Worm (Caenorhabditis elegans) whole organism, midembryonic: ENCODE data around the gene F12E12.1.

Experiments
- T22C8.4 ChIP-seq: fragments of 200-800 bp; sonication (Bioruptor generic); IDR thresholded peaks from 2 replicates; pipeline ENCODE4 v1.3.6; 2022; ENCODE audit warnings: missing genetic modification characterization, missing compliant biosample characterization
- cog-1 ChIP-seq: sonication (generic microtip); optimal IDR thresholded peaks from 2 replicates; lab custom pipeline; 2016; ENCODE audit warnings: missing genetic modification characterization, missing compliant biosample characterization
- flt-1 ChIP-seq: fragments of 200-800 bp; sonication (Bioruptor generic); IDR thresholded peaks from 2 replicates; pipeline ENCODE4 v1.3.6; 2022; ENCODE audit warnings: missing genetic modification characterization, missing compliant biosample characterization
- klf-2 ChIP-seq: fragments of 200-800 bp; sonication (Bioruptor generic); conservative IDR thresholded peaks from 2 replicates; pipeline ENCODE4 v1.3.6; 2022; ENCODE audit warnings: missing genetic modification reagents, missing genetic modification characterization, missing compliant biosample characterization
- med-1 ChIP-seq: sonication (generic microtip); optimal IDR thresholded peaks from 2 replicates; lab custom pipeline; 2017; ENCODE audit warnings: missing genetic modification characterization, mild to moderate bottlenecking, missing compliant biosample characterization, antibody characterized with exemption, missing genetic modification reagents; ENCODE audit not compliant: insufficient read depth
- ref-1 ChIP-seq: fragments of 200-800 bp; sonication (Bioruptor generic); conservative IDR thresholded peaks from 2 replicates; pipeline ENCODE4 v1.3.6; 2022; ENCODE audit warnings: missing genetic modification reagents, missing genetic modification characterization, missing compliant biosample characterization
- tab-1 ChIP-seq: fragments of 200-800 bp; sonication (Bioruptor generic); IDR thresholded peaks from 2 replicates; pipeline ENCODE4 v1.3.6; 2022; ENCODE audit warnings: missing genetic modification characterization, missing compliant biosample characterization
- ztf-23 ChIP-seq: fragments of 200-800 bp; sonication (Bioruptor generic); IDR thresholded peaks from 2 replicates; pipeline ENCODE4 v1.3.6; 2022; ENCODE audit warnings: missing genetic modification reagents, missing genetic modification characterization, missing compliant biosample characterization
- ztf-29 ChIP-seq: fragments of 200-800 bp; sonication (Bioruptor generic); IDR thresholded peaks from 2 replicates; pipeline ENCODE4 v1.3.6; 2022; ENCODE audit warnings: missing genetic modification reagents, missing genetic modification characterization, missing compliant biosample characterization

F12E12.1 gene

ce11 chrII:3777802-3778201 lies 36.1 kb downstream of the F12E12.1 start:
- no peak for TF ChIP-seq cog-1 (tag; lab: Kevin White, UChicago)
- no peak for TF ChIP-seq ztf-23 (GFP tag; lab: Robert Waterston, UW)
- no peak for TF ChIP-seq klf-2 (GFP tag; lab: Robert Waterston, UW)
- TF ChIP-seq T22C8.4 (GFP tag; lab: Robert Waterston, UW): no peak
- no peak for TF ChIP-seq tab-1 (GFP tag; lab: Robert Waterston, UW)
- no peak for TF ChIP-seq ztf-29 (GFP tag; lab: Robert Waterston, UW)
- TF ChIP-seq med-1 (GFP tag; lab: Kevin White, UChicago): no peak
- no peak for TF ChIP-seq flt-1 (GFP tag; lab: Robert Waterston, UW)
- no peak for TF ChIP-seq ref-1 (GFP tag; lab: Robert Waterston, UW)

ce11 chrII:3779463-3779862 lies 37.8 kb downstream of the F12E12.1 start, which contains the start of gene T24E12.11:
Gene T24E12.11, minus strand, starts transcription at chrII:3779563.
- TF ChIP-seq flt-1 (GFP tag; lab: Robert Waterston, UW) (no peak), ref-1 (GFP tag; lab: Robert Waterston, UW) (no peak), klf-2 (GFP tag; lab: Robert Waterston, UW) (no peak), T22C8.4 (GFP tag; lab: Robert Waterston, UW) (no peak), ztf-29 (GFP tag; lab: Robert Waterston, UW) (no peak), med-1 (GFP tag; lab: Kevin White, UChicago) (no peak)

- TF ChIP-seq cog-1 (tag; lab: Kevin White, UChicago) (no peak), T22C8.4 (GFP tag; lab: Robert Waterston, UW) (no peak), med-1 (GFP tag; lab: Kevin White, UChicago) (no peak), flt-1 (GFP tag; lab: Robert Waterston, UW) (no peak), tab-1 (GFP tag; lab: Robert Waterston, UW) (no peak), klf-2 (GFP tag; lab: Robert Waterston, UW) (no peak)
Measured at ce11 chrII:3781238-3781637, 39.6 kb downstream of the F12E12.1 start.

ce11 chrII:3782309-3783000 lies 40.8 kb downstream of the F12E12.1 start, which contains the start of gene T24E12.2:
Gene T24E12.2, plus strand, starts transcription at chrII:3782950.
- TF ChIP-seq T22C8.4 (GFP tag; lab: Robert Waterston, UW) (no peak), tab-1 (GFP tag; lab: Robert Waterston, UW) (no peak), cog-1 (tag; lab: Kevin White, UChicago) (no peak), ref-1 (GFP tag; lab: Robert Waterston, UW) (no peak), ztf-23 (GFP tag; lab: Robert Waterston, UW) (no peak), flt-1 (GFP tag; lab: Robert Waterston, UW) (no peak), klf-2 (GFP tag; lab: Robert Waterston, UW) (no peak), ztf-29 (GFP tag; lab: Robert Waterston, UW) (no peak), med-1 (GFP tag; lab: Kevin White, UChicago) (no peak)

ce11 chrII:3785257-3785656 lies 43.6 kb downstream of the F12E12.1 start, which contains the start of gene T24E12.1:
Gene T24E12.1, plus strand, starts transcription at chrII:3785557.
- no peak for TF ChIP-seq klf-2 (GFP tag; lab: Robert Waterston, UW)
- TF ChIP-seq cog-1 (tag; lab: Kevin White, UChicago): no peak
- TF ChIP-seq ref-1 (GFP tag; lab: Robert Waterston, UW): no peak
- no peak for TF ChIP-seq ztf-23 (GFP tag; lab: Robert Waterston, UW)

ce11 chrII:3785756-3786155 lies 44.1 kb downstream of the F12E12.1 start:
- TF ChIP-seq klf-2 (GFP tag; lab: Robert Waterston, UW): no peak

DNA sequence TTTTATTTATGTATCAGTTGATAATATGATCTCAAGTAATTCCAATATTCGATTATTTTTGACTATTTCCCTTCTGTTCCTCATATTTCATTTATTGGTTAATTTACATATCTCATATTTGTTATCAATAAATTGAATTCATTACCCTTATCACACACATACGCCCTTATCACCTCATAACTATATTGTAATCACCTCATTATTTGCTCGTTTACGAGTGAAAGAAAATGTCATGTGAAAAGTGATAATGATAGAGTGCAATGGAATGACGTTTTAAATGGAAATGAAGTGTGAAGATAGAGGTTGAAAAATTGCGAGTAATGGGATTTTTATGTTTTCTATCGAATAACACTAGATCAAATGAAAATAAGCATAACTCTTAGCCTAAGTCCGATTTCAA lies 44.9 kb downstream of the F12E12.1 start:
- TF ChIP-seq ztf-23 (GFP tag; lab: Robert Waterston, UW) (no peak), klf-2 (GFP tag; lab: Robert Waterston, UW) (no peak), T22C8.4 (GFP tag; lab: Robert Waterston, UW) (no peak), ref-1 (GFP tag; lab: Robert Waterston, UW) (no peak), cog-1 (tag; lab: Kevin White, UChicago) (no peak), ztf-29 (GFP tag; lab: Robert Waterston, UW) (no peak), tab-1 (GFP tag; lab: Robert Waterston, UW) (no peak), med-1 (GFP tag; lab: Kevin White, UChicago) (no peak), flt-1 (GFP tag; lab: Robert Waterston, UW) (no peak)

DNA sequence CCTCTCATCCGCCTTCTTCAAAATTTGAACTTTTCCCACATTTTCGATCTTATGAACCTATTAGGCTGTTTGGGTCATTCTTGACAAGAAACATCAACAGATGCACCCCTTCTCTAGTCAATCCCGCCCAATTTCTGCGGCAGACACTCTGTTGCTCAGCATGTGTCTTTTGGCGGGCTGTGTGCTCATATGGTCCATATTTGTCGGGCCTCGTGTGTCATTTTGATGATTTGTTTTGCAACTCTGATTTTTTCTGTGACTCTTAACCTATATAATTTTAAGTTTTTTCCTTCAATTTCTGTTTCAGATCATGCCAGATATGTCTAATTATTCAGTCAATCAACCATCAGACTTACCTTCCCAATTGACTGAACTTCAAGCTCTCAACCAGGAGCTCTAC lies 45.5 kb downstream of the F12E12.1 start, which contains the start of gene T24E12.13:
Gene T24E12.13, plus strand, starts transcription at position 301 of the 400 bp plus-strand sequence.
- TF ChIP-seq tab-1 (GFP tag; lab: Robert Waterston, UW) (no peak), cog-1 (tag; lab: Kevin White, UChicago) (no peak), ztf-23 (GFP tag; lab: Robert Waterston, UW) (no peak), ref-1 (GFP tag; lab: Robert Waterston, UW) (no peak), T22C8.4 (GFP tag; lab: Robert Waterston, UW) (no peak), med-1 (GFP tag; lab: Kevin White, UChicago) (no peak), flt-1 (GFP tag; lab: Robert Waterston, UW) (no peak), klf-2 (GFP tag; lab: Robert Waterston, UW) (no peak), ztf-29 (GFP tag; lab: Robert Waterston, UW) (no peak)

DNA sequence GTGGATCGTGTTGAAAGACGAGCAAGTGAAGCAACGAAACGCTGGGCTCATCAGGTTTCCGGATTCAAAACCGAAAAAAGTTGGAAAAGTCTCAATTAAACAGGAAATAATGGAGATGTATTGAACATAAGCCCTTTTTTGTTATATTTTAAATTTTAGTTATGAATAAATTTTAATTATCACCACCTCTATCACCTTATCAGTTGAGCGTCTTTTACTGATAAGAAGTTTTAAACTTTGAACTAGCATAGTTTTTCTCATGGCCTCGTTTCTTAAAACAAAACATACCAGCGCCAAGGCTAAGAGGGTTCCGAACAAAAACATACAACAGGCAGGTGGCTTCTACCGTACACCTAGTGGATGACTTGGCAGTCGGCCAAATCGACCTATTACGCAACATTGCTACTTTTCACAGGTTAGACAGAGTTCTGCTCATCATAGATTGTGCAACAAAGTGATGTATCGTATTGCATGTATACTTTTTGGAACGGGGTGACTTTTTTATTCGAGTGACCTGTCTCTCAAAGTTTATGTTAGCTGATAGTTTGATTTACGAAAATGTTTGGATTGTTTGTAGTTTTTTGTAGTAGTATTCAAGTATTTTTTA lies 46.8 kb downstream of the F12E12.1 start:
- TF ChIP-seq ref-1 (GFP tag; lab: Robert Waterston, UW) (no peak), tab-1 (GFP tag; lab: Robert Waterston, UW) (no peak), med-1 (GFP tag; lab: Kevin White, UChicago) (no peak), flt-1 (GFP tag; lab: Robert Waterston, UW) (no peak), T22C8.4 (GFP tag; lab: Robert Waterston, UW) (no peak)
